Fruit fly (Drosophila melanogaster) whole organism, embryonic: ENCODE results near the gene CG15814.

Source experiments
- CG14014 ChIP-seq: fragments of 200-800 bp; sonication (Bioruptor generic); IDR thresholded peaks from 2 replicates; pipeline ENCODE4 v1.3.6; 2022; ENCODE audit warnings: missing biosample characterization, missing genetic modification characterization
- Camta ChIP-seq: fragments of 200-800 bp; sonication (Bioruptor generic); optimal IDR thresholded peaks from 2 replicates; lab custom pipeline; 2016; ENCODE audit warnings: missing biosample characterization, missing genetic modification characterization
- Xrp1 ChIP-seq: fragments of 200-800 bp; sonication (Bioruptor generic); IDR thresholded peaks from 2 replicates; pipeline ENCODE4 v1.3.6; 2022; ENCODE audit warnings: missing biosample characterization, missing genetic modification characterization
- br ChIP-seq: fragments of >200 bp; optimal IDR thresholded peaks from 2 replicates; lab custom pipeline; 2017
- oc ChIP-seq: fragments of 200-800 bp; sonication (Bioruptor generic); optimal IDR thresholded peaks from 2 replicates; lab custom pipeline; 2018; ENCODE audit warnings: missing biosample characterization, mild to moderate bottlenecking, missing genetic modification characterization, moderate library complexity
- sc ChIP-seq, 3 experiments: fragments of >200 bp in 2 of 3; fragments of 200-800 bp in 1 of 3; sonication (Bioruptor generic) in 1 of 3; optimal IDR thresholded peaks; 2 replicates in 2 of 3; 3 replicates in 1 of 3; lab custom pipeline; 2017; ENCODE audit warnings: mild to moderate bottlenecking in 1 of 3, missing biosample characterization in 1 of 3, missing genetic modification characterization in 1 of 3, missing genetic modification reagents in 1 of 3
- sisA ChIP-seq: fragments of 200-800 bp; sonication (Bioruptor generic); IDR thresholded peaks from 2 replicates; pipeline ENCODE4 v1.3.6; 2022; ENCODE audit warnings: missing biosample characterization, missing genetic modification characterization

dm6 chrX:17812193-17812592 is 37.9 kb downstream of the CG15814 start:
- TF ChIP-seq CG14014 (GFP tag; lab: Robert Waterston, UW) (no peak), Camta (GFP tag; lab: Kevin White, UChicago) (no peak), sisA (GFP tag; lab: Robert Waterston, UW) (no peak), sc (optimal IDR thresholded peaks at IDR 0.05; lab: Kevin White, UChicago) (no peak), sc (GFP tag; optimal IDR thresholded peaks at IDR 0.05; lab: Kevin White, UChicago) (no peak), Xrp1 (no peak), br (no peak), oc (tag; lab: Kevin White, UChicago) (no peak)
